Worm (Caenorhabditis elegans) whole organism, L2 larva: ENCODE results near the gene C18D11.3.

Experiments
- C34F6.9 ChIP-seq: fragments of 150-350 bp; optimal IDR thresholded peaks from 2 replicates; lab custom pipeline; 2014; ENCODE audit warnings: missing biosample characterization, missing genetic modification characterization
- F13H6.1 ChIP-seq: sonication (generic microtip); optimal IDR thresholded peaks from 2 replicates; lab custom pipeline; 2016; ENCODE audit warnings: missing genetic modification characterization, missing compliant biosample characterization
- R02D3.7 ChIP-seq: fragments of 150-350 bp; optimal IDR thresholded peaks from 2 replicates; lab custom pipeline; 2014; ENCODE audit warnings: missing biosample characterization, missing genetic modification characterization
- Y55F3AM.14 ChIP-seq: fragments of 200-800 bp; sonication (Bioruptor generic); optimal IDR thresholded peaks from 2 replicates; lab custom pipeline; 2018; ENCODE audit warnings: mild to moderate bottlenecking, missing genetic modification characterization, missing compliant biosample characterization
- ZK546.5 ChIP-seq: sonication (generic microtip); optimal IDR thresholded peaks from 2 replicates; lab custom pipeline; 2017; ENCODE audit warnings: missing biosample characterization, missing genetic modification characterization
- alr-1 ChIP-seq: fragments of 150-350 bp; optimal IDR thresholded peaks from 2 replicates; lab custom pipeline; 2014; ENCODE audit warnings: missing biosample characterization, missing genetic modification characterization
- aly-2 ChIP-seq: fragments of 150-350 bp; optimal IDR thresholded peaks from 2 replicates; lab custom pipeline; 2014; ENCODE audit warnings: missing biosample characterization, missing genetic modification characterization
- ama-1 ChIP-seq: fragments of 150-350 bp; optimal IDR thresholded peaks from 2 replicates; lab custom pipeline; 2018; ENCODE audit warnings: inconsistent platforms
- blmp-1 ChIP-seq: sonication (generic microtip); optimal IDR thresholded peaks from 2 replicates; lab custom pipeline; 2017; ENCODE audit warnings: missing genetic modification characterization, mild to moderate bottlenecking, missing compliant biosample characterization, antibody characterized with exemption, moderate library complexity; ENCODE audit not compliant: insufficient read depth
- ceh-16 ChIP-seq: fragments of 150-350 bp; optimal IDR thresholded peaks from 2 replicates; lab custom pipeline; 2014; ENCODE audit warnings: missing biosample characterization, missing genetic modification characterization
- ceh-82 ChIP-seq: fragments of 150-350 bp; optimal IDR thresholded peaks from 2 replicates; lab custom pipeline; 2014; ENCODE audit warnings: missing biosample characterization, missing genetic modification characterization
- crh-2 ChIP-seq: sonication (generic microtip); optimal IDR thresholded peaks from 2 replicates; lab custom pipeline; 2017; ENCODE audit warnings: missing biosample characterization, missing genetic modification characterization
- dmd-4 ChIP-seq: sonication (generic microtip); optimal IDR thresholded peaks from 2 replicates; lab custom pipeline; 2017; ENCODE audit warnings: missing biosample characterization, missing genetic modification characterization
- egl-27 ChIP-seq: sonication (generic microtip); optimal IDR thresholded peaks from 3 replicates; lab custom pipeline; 2017; ENCODE audit warnings: missing biosample characterization, missing genetic modification reagents, missing genetic modification characterization
- elt-1 ChIP-seq: fragments of 150-350 bp; optimal IDR thresholded peaks from 2 replicates; lab custom pipeline; 2014; ENCODE audit warnings: missing biosample characterization, missing genetic modification characterization
- elt-3 ChIP-seq: sonication (generic microtip); optimal IDR thresholded peaks from 2 replicates; lab custom pipeline; 2017; ENCODE audit warnings: missing biosample characterization, missing genetic modification characterization
- fos-1 ChIP-seq: fragments of 150-350 bp; optimal IDR thresholded peaks from 2 replicates; lab custom pipeline; 2014; ENCODE audit warnings: missing biosample characterization, missing genetic modification characterization
- gmeb-1 ChIP-seq: fragments of 150-350 bp; optimal IDR thresholded peaks from 2 replicates; lab custom pipeline; 2014; ENCODE audit warnings: missing biosample characterization, missing genetic modification characterization
- lin-11 ChIP-seq: fragments of 150-350 bp; sonication (generic microtip); optimal IDR thresholded peaks from 2 replicates; lab custom pipeline; 2014; ENCODE audit warnings: missing biosample characterization, missing genetic modification characterization, inconsistent platforms, mixed read lengths
- lin-13 ChIP-seq: fragments of 150-350 bp; optimal IDR thresholded peaks from 2 replicates; lab custom pipeline; 2014; ENCODE audit warnings: missing biosample characterization, missing genetic modification reagents, missing genetic modification characterization
- lin-39 ChIP-seq: fragments of 150-350 bp; optimal IDR thresholded peaks from 2 replicates; lab custom pipeline; 2014; ENCODE audit warnings: missing biosample characterization, missing genetic modification reagents, missing genetic modification characterization
- lsy-2 ChIP-seq, 2 experiments: fragments of 150-350 bp in 1 of 2; sonication (generic microtip) in 1 of 2; optimal IDR thresholded peaks; 2 replicates each; lab custom pipeline; 2014 to 2017; ENCODE audit warnings: missing biosample characterization in 2 of 2, missing genetic modification characterization in 2 of 2
- mab-5 ChIP-seq: fragments of 150-350 bp; optimal IDR thresholded peaks from 2 replicates; lab custom pipeline; 2014; ENCODE audit warnings: missing biosample characterization, missing genetic modification characterization
- mbf-1 ChIP-seq: sonication (generic microtip); optimal IDR thresholded peaks from 2 replicates; lab custom pipeline; 2017; ENCODE audit warnings: missing biosample characterization, missing genetic modification characterization
- mdl-1 ChIP-seq, 2 experiments: fragments of 150-350 bp in 1 of 2; sonication (generic microtip) in 1 of 2; optimal IDR thresholded peaks; 2 replicates each; lab custom pipeline; 2017; ENCODE audit warnings: missing biosample characterization in 2 of 2, missing genetic modification characterization in 2 of 2
- nhr-10 ChIP-seq: sonication (generic microtip); optimal IDR thresholded peaks from 2 replicates; lab custom pipeline; 2017; ENCODE audit warnings: missing biosample characterization, missing genetic modification characterization
- nhr-11 ChIP-seq: fragments of 150-350 bp; optimal IDR thresholded peaks from 2 replicates; lab custom pipeline; 2014; ENCODE audit warnings: missing biosample characterization, missing genetic modification characterization
- nhr-12 ChIP-seq: fragments of 150-350 bp; optimal IDR thresholded peaks from 2 replicates; lab custom pipeline; 2014; ENCODE audit warnings: missing biosample characterization, missing genetic modification characterization
- nhr-129 ChIP-seq: fragments of 150-350 bp; optimal IDR thresholded peaks from 2 replicates; lab custom pipeline; 2014; ENCODE audit warnings: missing biosample characterization, missing genetic modification characterization
- nhr-21 ChIP-seq: fragments of 150-350 bp; optimal IDR thresholded peaks from 2 replicates; lab custom pipeline; 2014; ENCODE audit warnings: missing biosample characterization, missing genetic modification characterization
- nhr-23 ChIP-seq: fragments of 150-350 bp; optimal IDR thresholded peaks from 2 replicates; lab custom pipeline; 2014; ENCODE audit warnings: missing biosample characterization, missing genetic modification reagents, missing genetic modification characterization
- nhr-237 ChIP-seq: fragments of 150-350 bp; optimal IDR thresholded peaks from 2 replicates; lab custom pipeline; 2014; ENCODE audit warnings: missing biosample characterization, missing genetic modification characterization
- nhr-25 ChIP-seq: fragments of 150-350 bp; sonication (generic microtip); optimal IDR thresholded peaks from 3 replicates; lab custom pipeline; 2014; ENCODE audit warnings: missing biosample characterization, missing genetic modification characterization
- nhr-6 ChIP-seq: fragments of 150-350 bp; optimal IDR thresholded peaks from 2 replicates; lab custom pipeline; 2014; ENCODE audit warnings: missing biosample characterization, missing genetic modification characterization
- nhr-77 ChIP-seq: fragments of 150-350 bp; optimal IDR thresholded peaks from 2 replicates; lab custom pipeline; 2014; ENCODE audit warnings: missing biosample characterization, missing genetic modification characterization
- peb-1 ChIP-seq: fragments of 150-350 bp; optimal IDR thresholded peaks from 2 replicates; lab custom pipeline; 2014; ENCODE audit warnings: missing biosample characterization, missing genetic modification characterization
- sem-4 ChIP-seq: fragments of 150-350 bp; optimal IDR thresholded peaks from 2 replicates; lab custom pipeline; 2014; ENCODE audit warnings: missing biosample characterization, missing genetic modification reagents, missing genetic modification characterization
- skn-1 ChIP-seq: sonication (generic microtip); optimal IDR thresholded peaks from 2 replicates; lab custom pipeline; 2017; ENCODE audit warnings: missing biosample characterization, missing genetic modification characterization
- sma-3 ChIP-seq: sonication (generic microtip); optimal IDR thresholded peaks from 2 replicates; lab custom pipeline; 2016; ENCODE audit warnings: missing genetic modification reagents, missing genetic modification characterization, missing compliant biosample characterization
- sma-9 ChIP-seq, 2 experiments: fragments of 150-350 bp in 1 of 2; sonication (generic microtip) in 1 of 2; optimal IDR thresholded peaks; 2 replicates each; lab custom pipeline; 2014 to 2016; ENCODE audit warnings: missing genetic modification characterization in 2 of 2, mild to moderate bottlenecking in 1 of 2, missing biosample characterization in 1 of 2, missing compliant biosample characterization in 1 of 2, missing genetic modification reagents in 1 of 2, moderate library complexity in 1 of 2
- snpc-4 ChIP-seq: fragments of 150-350 bp; optimal IDR thresholded peaks from 2 replicates; lab custom pipeline; 2014; ENCODE audit warnings: missing biosample characterization, missing genetic modification characterization
- unc-39 ChIP-seq: fragments of 150-350 bp; optimal IDR thresholded peaks from 2 replicates; lab custom pipeline; 2014; ENCODE audit warnings: missing biosample characterization, missing genetic modification characterization
- unc-55 ChIP-seq: fragments of 150-350 bp; sonication (generic microtip); optimal IDR thresholded peaks from 3 replicates; lab custom pipeline; 2014; ENCODE audit warnings: missing biosample characterization, missing genetic modification reagents, missing genetic modification characterization
- unc-62 ChIP-seq: fragments of 150-350 bp; optimal IDR thresholded peaks from 2 replicates; lab custom pipeline; 2014; ENCODE audit warnings: missing biosample characterization, missing genetic modification reagents, missing genetic modification characterization
- zag-1 ChIP-seq: fragments of 150-350 bp; optimal IDR thresholded peaks from 2 replicates; lab custom pipeline; 2014; ENCODE audit warnings: missing biosample characterization, missing genetic modification characterization
- ztf-1 ChIP-seq: fragments of 200-800 bp; sonication (Bioruptor generic); conservative IDR thresholded peaks from 2 replicates; pipeline ENCODE4 v1.3.6; 2022; ENCODE audit warnings: missing genetic modification characterization, missing compliant biosample characterization
- ztf-11 ChIP-seq: sonication (generic microtip); optimal IDR thresholded peaks from 2 replicates; lab custom pipeline; 2017; ENCODE audit warnings: missing biosample characterization, missing genetic modification characterization
- ztf-4 ChIP-seq: fragments of 150-350 bp; optimal IDR thresholded peaks from 2 replicates; lab custom pipeline; 2014; ENCODE audit warnings: missing biosample characterization, missing genetic modification characterization

The C18D11.3 gene

DNA sequence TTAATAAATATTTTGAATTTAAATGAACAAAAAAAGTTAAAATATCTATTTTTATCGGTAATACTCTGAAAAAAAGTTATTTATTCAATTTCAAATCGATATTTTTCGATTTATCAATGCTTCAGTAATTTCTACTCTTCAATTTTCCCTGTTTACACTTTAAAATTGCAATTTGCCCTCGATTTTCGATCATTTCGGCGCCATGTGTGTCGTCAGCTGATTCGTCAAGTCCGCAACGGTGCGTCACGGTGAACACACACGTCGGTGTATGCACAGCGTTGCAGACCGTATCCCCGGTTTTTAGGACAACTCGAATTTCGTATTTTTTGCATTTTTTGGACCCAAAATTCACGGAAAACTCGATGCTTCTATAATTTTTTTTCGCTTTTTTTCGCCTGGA is at the start of gene C18D11.3:
Gene C18D11.3, plus strand, starts transcription at position 189 of the 400 bp plus-strand sequence.
- TF ChIP-seq mab-5 (tag; lab: Kevin White, UChicago), result no peak
- no peak for TF ChIP-seq alr-1 (tag; lab: Kevin White, UChicago)
- peak; percentile 86 for TF ChIP-seq fos-1 (tag; lab: Kevin White, UChicago)
- no peak for TF ChIP-seq mbf-1 (tag; lab: Kevin White, UChicago)
- TF ChIP-seq F13H6.1 (tag; lab: Kevin White, UChicago), result peak; percentile 81
- no peak for TF ChIP-seq ZK546.5 (tag; lab: Kevin White, UChicago)
- TF ChIP-seq nhr-23, result no peak
- peak; percentile 85 for TF ChIP-seq nhr-25 (tag; lab: Kevin White, UChicago)
- TF ChIP-seq sem-4 (tag; lab: Kevin White, UChicago), result peak; percentile 84
- TF ChIP-seq skn-1, result no peak
- peak; percentile 82 for TF ChIP-seq sma-3
- TF ChIP-seq nhr-11 (tag; lab: Kevin White, UChicago), result no peak
- peak; percentile 60 for TF ChIP-seq egl-27 (tag; lab: Kevin White, UChicago)
- TF ChIP-seq lin-13 (GFP tag; lab: Kevin White, UChicago), result peak; percentile 84
- no peak for TF ChIP-seq blmp-1 (tag; lab: Kevin White, UChicago)
- TF ChIP-seq sma-9 (GFP tag; optimal IDR thresholded peaks at IDR 0.05; lab: Kevin White, UChicago), result peak; percentile 90
- no peak for TF ChIP-seq sma-9 (tag; optimal IDR thresholded peaks at IDR 0.05; lab: Kevin White, UChicago)
- TF ChIP-seq nhr-12 (tag; lab: Kevin White, UChicago), result no peak
- peak; percentile 24 for TF ChIP-seq nhr-10 (tag; lab: Kevin White, UChicago)
- no peak for TF ChIP-seq aly-2 (tag; lab: Kevin White, UChicago)
- no peak for TF ChIP-seq nhr-77 (tag; lab: Kevin White, UChicago)
- peak; percentile 76 for TF ChIP-seq gmeb-1
- TF ChIP-seq ztf-4 (tag; lab: Kevin White, UChicago), result peak; percentile 49
- TF ChIP-seq unc-55 (GFP tag; lab: Kevin White, UChicago), result peak; percentile 87
- TF ChIP-seq mdl-1 (tag; optimal IDR thresholded peaks at IDR 0.05; lab: Kevin White, UChicago), result peak in 1 of 2 experiments; percentile 63
- TF ChIP-seq ztf-11 (tag; lab: Kevin White, UChicago), result no peak
- peak; percentile 77 for TF ChIP-seq nhr-21 (tag; lab: Kevin White, UChicago)
- TF ChIP-seq peb-1, result no peak
- peak; percentile 16 for TF ChIP-seq zag-1 (tag; lab: Kevin White, UChicago)
- no peak for TF ChIP-seq elt-3 (tag; lab: Kevin White, UChicago)
- peak; percentile 92 for TF ChIP-seq nhr-129 (tag; lab: Kevin White, UChicago)
- TF ChIP-seq ztf-1, result no peak
- TF ChIP-seq unc-62 (GFP tag; lab: Kevin White, UChicago), result no peak
- no peak for TF ChIP-seq R02D3.7 (tag; lab: Kevin White, UChicago)
- no peak for TF ChIP-seq unc-39 (tag; lab: Kevin White, UChicago)
- peak; percentile 78 for TF ChIP-seq snpc-4
- TF ChIP-seq C34F6.9, result peak; percentile 94
- TF ChIP-seq ceh-16, result peak; percentile 38
- TF ChIP-seq Y55F3AM.14 (GFP tag; lab: Kevin White, UChicago), result no peak
- no peak for TF ChIP-seq lin-39 (tag; lab: Kevin White, UChicago)
- no peak for TF ChIP-seq elt-1 (tag; lab: Kevin White, UChicago)
- TF ChIP-seq nhr-6, result no peak
- TF ChIP-seq nhr-237, result no peak
- peak; percentile 88 for TF ChIP-seq crh-2 (tag; lab: Kevin White, UChicago)
- no peak for TF ChIP-seq ceh-82
- peak; percentile 90 for TF ChIP-seq lin-11
- TF ChIP-seq dmd-4, result no peak
- TF ChIP-seq ama-1 (lab: Kevin White, UChicago), result no peak
- TF ChIP-seq lsy-2 (tag; optimal IDR thresholded peaks at IDR 0.05; lab: Kevin White, UChicago), result peak; percentile 90 to 98
